Worm (Caenorhabditis elegans) whole organism, L4 larva: Measurements from ENCODE around the gene hpr-9.

Experiments
- Y105C5A.15 ChIP-seq: fragments of 200-800 bp; sonication (Bioruptor generic); IDR thresholded peaks from 2 replicates; pipeline ENCODE4 v1.3.6; 2022; ENCODE audit warnings: missing genetic modification characterization, missing compliant biosample characterization
- ama-1 ChIP-seq: fragments of 150-350 bp; optimal IDR thresholded peaks from 2 replicates; lab custom pipeline; 2014; ENCODE audit warnings: inconsistent platforms, mixed read lengths
- ceh-28 ChIP-seq: fragments of 150-350 bp; optimal IDR thresholded peaks from 2 replicates; lab custom pipeline; 2014; ENCODE audit warnings: missing biosample characterization, missing genetic modification reagents, missing genetic modification characterization
- daf-19 ChIP-seq: fragments of 200-800 bp; sonication (Bioruptor generic); conservative IDR thresholded peaks from 2 replicates; pipeline ENCODE4 v1.3.6; 2022; ENCODE audit warnings: missing genetic modification characterization, missing compliant biosample characterization
- egl-27 ChIP-seq: sonication (generic microtip); optimal IDR thresholded peaks from 3 replicates; lab custom pipeline; 2017; ENCODE audit warnings: missing biosample characterization, missing genetic modification reagents, missing genetic modification characterization
- fkh-10 ChIP-seq: fragments of 150-350 bp; optimal IDR thresholded peaks from 2 replicates; lab custom pipeline; 2014; ENCODE audit warnings: missing biosample characterization, missing genetic modification reagents, missing genetic modification characterization
- lin-39 ChIP-seq: fragments of 150-350 bp; optimal IDR thresholded peaks from 2 replicates; lab custom pipeline; 2014; ENCODE audit warnings: missing biosample characterization, missing genetic modification reagents, missing genetic modification characterization
- lir-3 ChIP-seq: sonication (generic microtip); optimal IDR thresholded peaks from 2 replicates; lab custom pipeline; 2016; ENCODE audit warnings: mild to moderate bottlenecking, missing genetic modification characterization, missing compliant biosample characterization
- mdl-1 ChIP-seq, 2 experiments: fragments of 150-350 bp in 1 of 2; sonication (generic microtip) in 1 of 2; optimal IDR thresholded peaks; 2 replicates each; lab custom pipeline; 2014 to 2017; ENCODE audit warnings: missing biosample characterization in 2 of 2, missing genetic modification characterization in 2 of 2
- pqm-1 ChIP-seq: sonication (generic microtip); optimal IDR thresholded peaks from 2 replicates; lab custom pipeline; 2017; ENCODE audit warnings: missing biosample characterization, missing genetic modification characterization
- skn-1 ChIP-seq: fragments of 150-350 bp; optimal IDR thresholded peaks from 2 replicates; lab custom pipeline; 2014; ENCODE audit warnings: missing biosample characterization, missing genetic modification characterization
- unc-62 ChIP-seq, 3 experiments: fragments of 150-350 bp in 1 of 3; sonication (generic microtip); optimal IDR thresholded peaks in 2 of 3; peaks in 1 of 3; 1 replicate in 1 of 3; 2 replicates in 2 of 3; lab custom pipeline; 2014 to 2017; ENCODE audit warnings: missing biosample characterization in 3 of 3, missing genetic modification characterization in 3 of 3, missing genetic modification reagents in 3 of 3, missing genotype in 1 of 3
- ztf-7 ChIP-seq: fragments of 150-350 bp; optimal IDR thresholded peaks from 2 replicates; lab custom pipeline; 2014; ENCODE audit warnings: missing biosample characterization, missing genetic modification characterization

ce11 chrIII:10615166-10615565, 6.2 kb upstream of the hpr-9 start, which contains the start of gene mrpl-22:
- TF ChIP-seq ztf-7 (tag; lab: Kevin White, UChicago) (no peak), egl-27 (tag; lab: Kevin White, UChicago) (no peak), lir-3 (tag; lab: Kevin White, UChicago) (no peak), unc-62 (GFP tag; optimal IDR thresholded peaks at IDR 0.05 in 1 of 2; lab: Kevin White, UChicago) (no peak), unc-62 (tag; optimal IDR thresholded peaks at IDR 0.05; lab: Kevin White, UChicago) (no peak), pqm-1 (tag; lab: Kevin White, UChicago) (no peak), mdl-1 (tag; optimal IDR thresholded peaks at IDR 0.05; lab: Kevin White, UChicago) (no peak), Y105C5A.15 (no peak), ceh-28 (no peak), ama-1 (lab: Kevin White, UChicago) (no peak), lin-39 (tag; lab: Kevin White, UChicago) (no peak), daf-19 (GFP tag; lab: Robert Waterston, UW) (no peak), skn-1 (no peak), fkh-10 (GFP tag; lab: Kevin White, UChicago) (no peak)
